Fruit fly (Drosophila melanogaster): Measurements from ENCODE around the gene dally.

- no peak for TF ChIP-seq usp (GFP tag; optimal IDR thresholded peaks at IDR 0.05)
- no peak for TF ChIP-seq EcR (GFP tag; optimal IDR thresholded peaks at IDR 0.05)
- no peak for TF ChIP-seq psq (optimal IDR thresholded peaks at IDR 0.05)
- TF ChIP-seq pan (optimal IDR thresholded peaks at IDR 0.05) = no peak
- TF ChIP-seq CG8478 (optimal IDR thresholded peaks at IDR 0.05) = no peak
These were observed 26.9 kb upstream of the dally start, which contains the start of gene CG13310 for dm6 chr3L:8800432-8800831.
